Worm (Caenorhabditis elegans) whole organism, L4 larva: ENCODE results near the gene clh-6.

Source experiments
- hif-1 ChIP-seq, 2 experiments: sonication (generic microtip); optimal IDR thresholded peaks; 2 replicates each; lab custom pipeline; 2016 to 2017; ENCODE audit warnings: missing compliant biosample characterization in 2 of 2, missing genetic modification characterization in 2 of 2, missing genetic modification reagents in 2 of 2, missing genotype in 2 of 2, mild to moderate bottlenecking in 1 of 2
- lin-39 ChIP-seq: fragments of 150-350 bp; optimal IDR thresholded peaks from 2 replicates; lab custom pipeline; 2014; ENCODE audit warnings: missing biosample characterization, missing genetic modification reagents, missing genetic modification characterization
- nhr-28 ChIP-seq: fragments of 150-350 bp; optimal IDR thresholded peaks from 2 replicates; lab custom pipeline; 2014; ENCODE audit warnings: missing biosample characterization, missing genetic modification characterization

DNA sequence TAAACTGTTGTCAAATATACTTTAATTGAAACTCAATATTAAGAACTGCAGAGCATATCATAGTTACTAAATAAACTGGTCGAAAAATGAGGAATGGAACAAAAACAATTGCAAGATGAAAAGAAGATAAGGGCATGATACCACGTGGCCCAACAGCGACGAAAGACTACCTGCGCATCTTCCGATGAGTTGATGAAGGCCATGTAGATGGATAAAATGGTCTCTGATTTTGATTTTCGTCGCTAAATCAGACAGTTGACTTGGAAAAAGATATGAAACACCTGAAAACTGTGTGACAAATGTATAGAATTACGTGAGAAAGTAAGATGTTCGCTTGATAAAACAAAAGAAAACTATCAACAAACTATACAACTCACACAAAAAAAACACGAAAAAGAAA, 8.3 kb upstream of the clh-6 start:
- peak; percentile 62 for TF ChIP-seq nhr-28 (tag; lab: Kevin White, UChicago)
- TF ChIP-seq lin-39 (tag; lab: Kevin White, UChicago): no peak
- TF ChIP-seq hif-1 (tag; optimal IDR thresholded peaks at IDR 0.05; lab: Kevin White, UChicago): no peak
